Fruit fly (Drosophila melanogaster): ENCODE data around the gene CG14989.
A peak's percentile ranks its signal among the peaks of the same experiment; 100 is the strongest.

CG14989 gene

dm6 chr3L:4071561-4072049, 15.8 kb upstream of the CG14989 start, which contains the start of gene wit (continued):
- no peak for TF ChIP-seq Hr3 (GFP tag; optimal IDR thresholded peaks at IDR 0.05)
- TF ChIP-seq CG18011 (GFP tag; optimal IDR thresholded peaks at IDR 0.05) = no peak
- no peak for TF ChIP-seq CG8089 (GFP tag; optimal IDR thresholded peaks at IDR 0.05)
- TF ChIP-seq ara (GFP tag; IDR thresholded peaks at IDR 0.05) = no peak
- no peak for TF ChIP-seq prd (optimal IDR thresholded peaks at IDR 0.05)
- TF ChIP-seq prd (GFP tag; IDR thresholded peaks at IDR 0.05) = no peak
- TF ChIP-seq CG16779 (GFP tag; IDR thresholded peaks at IDR 0.05) = no peak
- no peak for TF ChIP-seq CG6654 (GFP tag; optimal IDR thresholded peaks at IDR 0.05)
- peak; percentile 83 for TF ChIP-seq lbe (GFP tag; optimal IDR thresholded peaks at IDR 0.05)
- no peak for TF ChIP-seq CG11696 (GFP tag; IDR thresholded peaks at IDR 0.05)
- TF ChIP-seq CG17328 (GFP tag; IDR thresholded peaks at IDR 0.05) = no peak; the same call in 1 of the 2 replicates
- no peak for TF ChIP-seq Spps (tag; optimal IDR thresholded peaks at IDR 0.05)
- TF ChIP-seq CG9727 (GFP tag; optimal IDR thresholded peaks at IDR 0.05) = no peak
- TF ChIP-seq Nf-YC (tag; optimal IDR thresholded peaks at IDR 0.05) = peak; percentile 81
- TF ChIP-seq tgo (GFP tag; IDR thresholded peaks at IDR 0.05) = 0 out of 3 replicates have a peak, but pooled peaks have one; percentile 19
- no peak for TF ChIP-seq CG10366 (GFP tag; IDR thresholded peaks at IDR 0.05)
- no peak for TF ChIP-seq CG30431 (GFP tag; optimal IDR thresholded peaks at IDR 0.05)
- no peak for TF ChIP-seq tna (GFP tag; IDR thresholded peaks at IDR 0.05; ENCODE audit: partially characterized antibody)
- TF ChIP-seq CG15514 (GFP tag; optimal IDR thresholded peaks at IDR 0.05) = peak; percentile 52
- TF ChIP-seq ash1 (GFP tag; optimal IDR thresholded peaks at IDR 0.05) = no peak
- no peak for TF ChIP-seq CG15601 (tag; optimal IDR thresholded peaks at IDR 0.05)
- TF ChIP-seq CG8924 (tag; optimal IDR thresholded peaks at IDR 0.05) = no peak
- peak; percentile 67 for TF ChIP-seq kah (GFP tag; optimal IDR thresholded peaks at IDR 0.05)
- TF ChIP-seq CG34224 (GFP tag; IDR thresholded peaks at IDR 0.05; ENCODE audit: partially characterized antibody) = peak; percentile 75
- TF ChIP-seq CG4424 (GFP tag; optimal IDR thresholded peaks at IDR 0.05) = no peak
- no peak for TF ChIP-seq Lpt (GFP tag; optimal IDR thresholded peaks at IDR 0.05)
- no peak for TF ChIP-seq vfl (GFP tag; optimal IDR thresholded peaks at IDR 0.05)
- no peak for TF ChIP-seq CG11093 (GFP tag; IDR thresholded peaks at IDR 0.05)

- TF ChIP-seq CG6272 (GFP tag; IDR thresholded peaks at IDR 0.05) = no peak
- no peak for TF ChIP-seq CG8924 (tag; optimal IDR thresholded peaks at IDR 0.05)
- TF ChIP-seq CG31365 (tag; optimal IDR thresholded peaks at IDR 0.05) = no peak
- no peak for TF ChIP-seq dmrt99B (tag; optimal IDR thresholded peaks at IDR 0.05)
- TF ChIP-seq Gsc (GFP tag; IDR thresholded peaks at IDR 0.05) = no peak
- TF ChIP-seq CTCF (GFP tag; optimal IDR thresholded peaks at IDR 0.05) = peak; percentile 89
- 0 out of 4 replicates have a peak, but pooled peaks have one; percentile 14 for TF ChIP-seq chinmo (GFP tag; IDR thresholded peaks at IDR 0.05; ENCODE audit: partially characterized antibody)
- no peak for TF ChIP-seq Bdp1 (GFP tag; optimal IDR thresholded peaks at IDR 0.05)
- peak; percentile 84 for TF ChIP-seq Dip2 (GFP tag; IDR thresholded peaks at IDR 0.05)
- no peak for TF ChIP-seq slbo (GFP tag; IDR thresholded peaks at IDR 0.05)
- TF ChIP-seq ase (GFP tag; IDR thresholded peaks at IDR 0.05) = no peak
- no peak for TF ChIP-seq dpn (GFP tag; optimal IDR thresholded peaks at IDR 0.05)
- TF ChIP-seq gt (GFP tag; IDR thresholded peaks at IDR 0.05) = no peak
- no peak for TF ChIP-seq kah (GFP tag; optimal IDR thresholded peaks at IDR 0.05)
- no peak for TF ChIP-seq CG18599 (GFP tag; optimal IDR thresholded peaks at IDR 0.05)
- no peak for TF ChIP-seq mld (GFP tag; IDR thresholded peaks at IDR 0.05; ENCODE audit: partially characterized antibody)
- no peak for TF ChIP-seq CG1832 (GFP tag; optimal IDR thresholded peaks at IDR 0.05)
- TF ChIP-seq dati (GFP tag; IDR thresholded peaks at IDR 0.05) = no peak
- no peak for TF ChIP-seq odd (GFP tag; optimal IDR thresholded peaks at IDR 0.05)
- TF ChIP-seq CG13894 (tag; optimal IDR thresholded peaks at IDR 0.05) = peak; percentile 30
- no peak for TF ChIP-seq bbx (GFP tag; IDR thresholded peaks at IDR 0.05; ENCODE audit: partially characterized antibody)
- TF ChIP-seq cwo (GFP tag; optimal IDR thresholded peaks at IDR 0.05) = no peak
- no peak for TF ChIP-seq gcm (GFP tag; optimal IDR thresholded peaks at IDR 0.05)
- no peak for TF ChIP-seq stwl (tag; optimal IDR thresholded peaks at IDR 0.05)
- TF ChIP-seq shn (GFP tag; optimal IDR thresholded peaks at IDR 0.05) = no peak
- no peak for TF ChIP-seq Meics (GFP tag; optimal IDR thresholded peaks at IDR 0.05)
- no peak for TF ChIP-seq Sry-δ (GFP tag; optimal IDR thresholded peaks at IDR 0.05)
These were observed 14.7 kb upstream of the CG14989 start for dm6 chr3L:4072717-4073116.

All from whole organism, embryonic.